Worm (Caenorhabditis elegans) whole organism, early embryonic: ENCODE measurements around the gene Y56A3A.6.

Experiments used
- ama-1 ChIP-seq: fragments of 150-350 bp; optimal IDR thresholded peaks from 2 replicates; lab custom pipeline; 2014
- ets-7 ChIP-seq: sonication (generic microtip); optimal IDR thresholded peaks from 2 replicates; lab custom pipeline; 2016; ENCODE audit warnings: missing genotype, missing genetic modification characterization, missing compliant biosample characterization

DNA sequence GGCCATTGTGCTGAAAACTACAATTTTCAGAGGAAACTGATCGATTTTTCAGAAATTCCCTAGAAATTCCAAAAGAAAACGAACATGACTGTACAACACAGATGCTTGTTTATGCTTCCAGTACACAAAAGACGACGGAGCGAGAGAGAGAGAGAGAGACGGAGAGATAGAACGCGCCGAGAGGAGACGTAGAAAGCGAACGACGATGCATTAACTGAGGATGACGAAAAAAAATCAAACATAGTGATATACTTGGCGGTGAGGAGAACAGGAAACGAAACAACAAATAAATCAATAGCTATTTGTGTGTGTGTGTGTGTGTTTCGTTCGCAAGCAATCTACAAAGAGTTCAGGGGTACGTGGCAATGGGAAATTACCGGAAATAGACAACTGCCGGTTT is 43.8 kb downstream of the Y56A3A.6 start:
- TF ChIP-seq ama-1 (lab: Kevin White, UChicago) = no peak
- no peak for TF ChIP-seq ets-7 (tag; lab: Kevin White, UChicago)
